Fruit fly (Drosophila melanogaster) whole organism, prepupa: ENCODE results near the gene CG43915.

ENCODE experiments used
- CG10669 ChIP-seq: fragments of 200-800 bp; sonication (Bioruptor generic); optimal IDR thresholded peaks from 3 replicates; lab custom pipeline; 2018; ENCODE audit warnings: missing biosample characterization, mild to moderate bottlenecking, missing genetic modification characterization, moderate library complexity
- CG16779 ChIP-seq: fragments of 200-800 bp; sonication (Bioruptor generic); optimal IDR thresholded peaks from 3 replicates; lab custom pipeline; 2017; ENCODE audit warnings: missing biosample characterization, mild to moderate bottlenecking, missing genetic modification characterization
- CG32006 ChIP-seq: fragments of 200-800 bp; sonication (Bioruptor generic); optimal IDR thresholded peaks from 3 replicates; lab custom pipeline; 2017; ENCODE audit warnings: missing biosample characterization, mild to moderate bottlenecking, missing genetic modification characterization
- CG4318 ChIP-seq: fragments of 200-800 bp; sonication (Bioruptor generic); optimal IDR thresholded peaks from 3 replicates; lab custom pipeline; 2017; ENCODE audit warnings: missing biosample characterization, mild to moderate bottlenecking, missing genetic modification characterization
- CG6854 ChIP-seq: fragments of 200-800 bp; sonication (Bioruptor generic); optimal IDR thresholded peaks from 2 replicates; lab custom pipeline; 2017; ENCODE audit warnings: missing biosample characterization, mild to moderate bottlenecking, missing genetic modification characterization
- Eip78C ChIP-seq: fragments of 200-800 bp; sonication (Bioruptor generic); peaks from one replicate; lab custom pipeline; 2016; ENCODE audit warnings: missing biosample characterization, missing genetic modification characterization
- Gug ChIP-seq: fragments of 200-800 bp; sonication (Bioruptor generic); IDR thresholded peaks from 2 replicates; pipeline ENCODE4 v1.3.6; 2022; ENCODE audit warnings: missing biosample characterization, missing genetic modification characterization
- Hr39 ChIP-seq: fragments of 200-800 bp; sonication (Bioruptor generic); optimal IDR thresholded peaks from 2 replicates; lab custom pipeline; 2016; ENCODE audit warnings: missing biosample characterization, missing genetic modification characterization
- Lpt ChIP-seq: fragments of 200-800 bp; sonication (Bioruptor generic); optimal IDR thresholded peaks from 3 replicates; lab custom pipeline; 2016; ENCODE audit warnings: missing biosample characterization, missing genetic modification characterization
- dsx ChIP-seq: fragments of 200-800 bp; optimal IDR thresholded peaks from 3 replicates; lab custom pipeline; 2019; ENCODE audit warnings: missing biosample characterization, mild to moderate bottlenecking, missing genetic modification characterization, moderate library complexity; ENCODE audit not compliant: poor library complexity, severe bottlenecking
- esn ChIP-seq: fragments of 200-800 bp; sonication (Bioruptor generic); optimal IDR thresholded peaks from 2 replicates; lab custom pipeline; 2016; ENCODE audit warnings: missing biosample characterization, mild to moderate bottlenecking, missing genetic modification characterization, moderate library complexity
- fd85E ChIP-seq: fragments of 200-800 bp; sonication (Bioruptor generic); optimal IDR thresholded peaks from 3 replicates; lab custom pipeline; 2016; ENCODE audit warnings: missing biosample characterization, missing genetic modification characterization
- lz ChIP-seq: fragments of 200-800 bp; sonication (Bioruptor generic); optimal IDR thresholded peaks from 3 replicates; lab custom pipeline; 2016; ENCODE audit warnings: missing biosample characterization, missing genetic modification characterization
- spab ChIP-seq: fragments of 200-800 bp; sonication (Bioruptor generic); optimal IDR thresholded peaks from 2 replicates; lab custom pipeline; 2017; ENCODE audit warnings: missing biosample characterization, mild to moderate bottlenecking, missing genetic modification characterization, missing genetic modification reagents

- no peak for TF ChIP-seq fd85E
- no peak for TF ChIP-seq CG4318 (GFP tag; lab: Kevin White, UChicago)
- no peak for TF ChIP-seq dsx
- TF ChIP-seq CG6854 (GFP tag; lab: Kevin White, UChicago), result no peak
- no peak for TF ChIP-seq esn (GFP tag; lab: Kevin White, UChicago)
- TF ChIP-seq CG16779, result no peak
- no peak for TF ChIP-seq CG32006 (GFP tag; lab: Kevin White, UChicago)
- TF ChIP-seq spab (GFP tag; lab: Kevin White, UChicago), result no peak
- TF ChIP-seq Lpt (GFP tag; lab: Kevin White, UChicago), result no peak
- TF ChIP-seq Gug (GFP tag; lab: Robert Waterston, UW), result no peak
- no peak for TF ChIP-seq Hr39
- TF ChIP-seq Eip78C (GFP tag; lab: Kevin White, UChicago), result no peak
- TF ChIP-seq CG10669 (GFP tag; lab: Kevin White, UChicago), result no peak
- no peak for TF ChIP-seq lz (GFP tag; lab: Kevin White, UChicago)
Measured at dm6 chr3L:4003316-4003715, 30.6 kb downstream of the CG43915 start, which contains the start of gene CG14985.
